Worm (Caenorhabditis elegans): Measurements from ENCODE around the gene Y65A5A.24.

ce11 chrIV:16384665-16385064, 9.1 kb upstream of the Y65A5A.24 start:
- TF ChIP-seq madf-6 (GFP tag; IDR thresholded peaks at IDR 0.05): no peak
- no peak for TF ChIP-seq snpc-4 (GFP tag; optimal IDR thresholded peaks at IDR 0.05)
- peak in 2 of 4 experiments; percentile 78 to 94 for TF ChIP-seq snpc-4 (tag; optimal IDR thresholded peaks at IDR 0.05)
- no peak for TF ChIP-seq F57A8.1 (GFP tag; optimal IDR thresholded peaks at IDR 0.05)
- no peak for TF ChIP-seq lir-1 (GFP tag; conservative IDR thresholded peaks at IDR 0.05)
- no peak for TF ChIP-seq F57C9.4 (tag; optimal IDR thresholded peaks at IDR 0.05)
- no peak for TF ChIP-seq ztf-3 (GFP tag; optimal IDR thresholded peaks at IDR 0.05)
- TF ChIP-seq ceh-58 (GFP tag; IDR thresholded peaks at IDR 0.05): no peak
- TF ChIP-seq Y79H2A.3 (GFP tag; conservative IDR thresholded peaks at IDR 0.05): no peak
